Fruit fly (Drosophila melanogaster): ENCODE results near the gene CG12320.

CG12320 gene

dm6 chr3R:18215900-18216299 is 36.6 kb downstream of the CG12320 start, which contains the start of gene CG14314:
Gene CG14314 (plus strand): TSS chr3R:18216142.
- TF ChIP-seq Dll (optimal IDR thresholded peaks at IDR 0.05) (no peak), usp (GFP tag; optimal IDR thresholded peaks at IDR 0.05) (no peak), CG8478 (optimal IDR thresholded peaks at IDR 0.05) (no peak), EcR (GFP tag; optimal IDR thresholded peaks at IDR 0.05) (no peak), psq (optimal IDR thresholded peaks at IDR 0.05) (no peak), pan (optimal IDR thresholded peaks at IDR 0.05) (no peak)

dm6 chr3R:18215300-18215699 is 37.2 kb downstream of the CG12320 start:
- no peak for TF ChIP-seq CG8478 (optimal IDR thresholded peaks at IDR 0.05)
- TF ChIP-seq usp (GFP tag; optimal IDR thresholded peaks at IDR 0.05) = no peak
- no peak for TF ChIP-seq EcR (GFP tag; optimal IDR thresholded peaks at IDR 0.05)
- TF ChIP-seq psq (optimal IDR thresholded peaks at IDR 0.05) = no peak
- no peak for TF ChIP-seq pan (optimal IDR thresholded peaks at IDR 0.05)
- TF ChIP-seq Dll (optimal IDR thresholded peaks at IDR 0.05) = no peak

- no peak for TF ChIP-seq EcR (GFP tag; optimal IDR thresholded peaks at IDR 0.05)
- TF ChIP-seq Dll (optimal IDR thresholded peaks at IDR 0.05) = no peak
- TF ChIP-seq usp (GFP tag; optimal IDR thresholded peaks at IDR 0.05) = no peak
- TF ChIP-seq CG8478 (optimal IDR thresholded peaks at IDR 0.05) = no peak
- TF ChIP-seq pan (optimal IDR thresholded peaks at IDR 0.05) = no peak
- TF ChIP-seq psq (optimal IDR thresholded peaks at IDR 0.05) = no peak
Observed at dm6 chr3R:18208479-18208878, 44.1 kb downstream of the CG12320 start, which contains the start of gene CG44158. Gene CG44158 (plus strand): TSS chr3R:18208779.
